Worm (Caenorhabditis elegans): ENCODE results near the gene H38K22.7.

DNA sequence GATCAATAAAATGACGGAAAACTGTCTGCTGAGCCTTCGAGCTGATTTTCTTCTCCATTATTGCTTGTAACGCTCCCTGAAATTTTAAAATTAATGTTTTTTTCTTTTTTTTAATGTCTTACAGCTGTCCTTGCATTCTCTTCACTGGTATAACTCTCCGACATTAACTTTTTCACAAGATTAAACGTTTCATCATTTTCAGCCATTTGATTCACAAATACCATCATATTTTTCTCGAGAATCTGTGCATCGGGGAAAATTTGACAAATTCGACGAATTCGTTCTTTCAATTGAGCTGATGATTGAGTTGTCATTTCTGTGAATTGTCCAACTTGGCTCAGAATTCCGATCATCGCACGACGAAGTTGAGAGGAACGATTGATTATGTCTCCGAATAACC is 12.2 kb upstream of the H38K22.7 start:
- no peak for TF ChIP-seq him-1 (tag; optimal IDR thresholded peaks at IDR 0.05)
- TF ChIP-seq dao-5 (tag; optimal IDR thresholded peaks at IDR 0.05), result no peak
- TF ChIP-seq W03F9.2 (tag; optimal IDR thresholded peaks at IDR 0.05), result no peak

Measured in whole organism, L4/young adult.